Fruit fly (Drosophila melanogaster): ENCODE data around the gene CG42537.

The CG42537 gene

dm6 chr3R:6352893-6353623, 24.5 kb upstream of the CG42537 start (continued):
- TF ChIP-seq Hr3 (GFP tag; optimal IDR thresholded peaks at IDR 0.05) (no peak), CG6175 (GFP tag; IDR thresholded peaks at IDR 0.05) (no peak), Drgx (GFP tag; IDR thresholded peaks at IDR 0.05) (no peak), dm (GFP tag; optimal IDR thresholded peaks at IDR 0.05) (no peak), HLH3B (GFP tag; IDR thresholded peaks at IDR 0.05) (no peak), Sry-δ (GFP tag; optimal IDR thresholded peaks at IDR 0.05) (no peak), zfh2 (GFP tag; optimal IDR thresholded peaks at IDR 0.05) (no peak), Ets65A (GFP tag) (no peak), klu (GFP tag; IDR thresholded peaks at IDR 0.05) (no peak), CG14050 (GFP tag; IDR thresholded peaks at IDR 0.05) (no peak), wdn (GFP tag; IDR thresholded peaks at IDR 0.05) (no peak), sisA (GFP tag; IDR thresholded peaks at IDR 0.05) (no peak), dpn (GFP tag; optimal IDR thresholded peaks at IDR 0.05) (peak in 1 of 2 experiments; percentile 37), dati (GFP tag; IDR thresholded peaks at IDR 0.05) (no peak), dimm (GFP tag; IDR thresholded peaks at IDR 0.05) (no peak), Poxn (GFP tag; IDR thresholded peaks at IDR 0.05) (no peak), Gug (GFP tag; IDR thresholded peaks at IDR 0.05) (no peak), CG18262 (tag; optimal IDR thresholded peaks at IDR 0.05) (peak; percentile 59), B-H2 (GFP tag; optimal IDR thresholded peaks at IDR 0.05) (no peak), CG3163 (GFP tag; optimal IDR thresholded peaks at IDR 0.05) (no peak), bab2 (GFP tag; optimal IDR thresholded peaks at IDR 0.05) (no peak), Tbp (GFP tag; optimal IDR thresholded peaks at IDR 0.05) (no peak), cas (GFP tag; IDR thresholded peaks at IDR 0.05) (no peak), bigmax (GFP tag; optimal IDR thresholded peaks at IDR 0.05) (no peak), Dek (tag; optimal IDR thresholded peaks at IDR 0.05) (no peak), CG1024 (GFP tag; IDR thresholded peaks at IDR 0.05) (no peak), sima (GFP tag; optimal IDR thresholded peaks at IDR 0.05) (no peak), Myb (GFP tag; optimal IDR thresholded peaks at IDR 0.05) (no peak), CG6654 (GFP tag; optimal IDR thresholded peaks at IDR 0.05) (peak; percentile 41), CG4328 (GFP tag; optimal IDR thresholded peaks at IDR 0.05) (no peak), CG2116 (GFP tag; optimal IDR thresholded peaks at IDR 0.05) (no peak), z (GFP tag; IDR thresholded peaks at IDR 0.05) (peak; percentile 95), hth (optimal IDR thresholded peaks at IDR 0.05) (no peak), knrl (GFP tag; IDR thresholded peaks at IDR 0.05; ENCODE audit: partially characterized antibody) (no peak), CG12942 (GFP tag; optimal IDR thresholded peaks at IDR 0.05) (no peak), GATAe (GFP tag; conservative IDR thresholded peaks at IDR 0.05) (no peak), Awh (GFP tag; IDR thresholded peaks at IDR 0.05) (no peak), CG13287 (GFP tag; IDR thresholded peaks at IDR 0.05; ENCODE audit: partially characterized antibody) (no peak), NC2β (GFP tag; optimal IDR thresholded peaks at IDR 0.05) (no peak), ind (GFP tag; optimal IDR thresholded peaks at IDR 0.05) (peak; percentile 2), Atf3 (GFP tag; optimal IDR thresholded peaks at IDR 0.05) (no peak), CG16815 (GFP tag; optimal IDR thresholded peaks at IDR 0.05) (peak; percentile 32), HmgD (GFP tag; optimal IDR thresholded peaks at IDR 0.05) (no peak), CG10321 (GFP tag; IDR thresholded peaks at IDR 0.05) (no peak), Camta (GFP tag; optimal IDR thresholded peaks at IDR 0.05) (no peak), CG14441 (GFP tag; IDR thresholded peaks at IDR 0.05) (no peak), CG17612 (GFP tag; IDR thresholded peaks at IDR 0.05) (no peak), Doc3 (GFP tag; IDR thresholded peaks at IDR 0.05; ENCODE audit: partially characterized antibody) (no peak), CG4360 (GFP tag; IDR thresholded peaks at IDR 0.05) (peak; percentile 76), nerfin-1 (tag; optimal IDR thresholded peaks at IDR 0.05) (peak; percentile 35), CG31224 (GFP tag; IDR thresholded peaks at IDR 0.05) (peak; percentile 32; the same call in 1 of the 2 replicates), CG9932 (GFP tag; IDR thresholded peaks at IDR 0.05) (no peak), Nf-YC (tag; optimal IDR thresholded peaks at IDR 0.05) (no peak)

Measured in whole organism, embryonic.